Worm (Caenorhabditis elegans) whole organism, L2 larva: ENCODE data around the gene F11A5.16.

ENCODE experiments used
- C34F6.9 ChIP-seq: fragments of 150-350 bp; optimal IDR thresholded peaks from 2 replicates; lab custom pipeline; 2014; ENCODE audit warnings: missing biosample characterization, missing genetic modification characterization
- F13H6.1 ChIP-seq: sonication (generic microtip); optimal IDR thresholded peaks from 2 replicates; lab custom pipeline; 2016; ENCODE audit warnings: missing genetic modification characterization, missing compliant biosample characterization
- R02D3.7 ChIP-seq: fragments of 150-350 bp; optimal IDR thresholded peaks from 2 replicates; lab custom pipeline; 2014; ENCODE audit warnings: missing biosample characterization, missing genetic modification characterization
- Y55F3AM.14 ChIP-seq: fragments of 200-800 bp; sonication (Bioruptor generic); optimal IDR thresholded peaks from 2 replicates; lab custom pipeline; 2018; ENCODE audit warnings: mild to moderate bottlenecking, missing genetic modification characterization, missing compliant biosample characterization
- alr-1 ChIP-seq: fragments of 150-350 bp; optimal IDR thresholded peaks from 2 replicates; lab custom pipeline; 2014; ENCODE audit warnings: missing biosample characterization, missing genetic modification characterization
- aly-2 ChIP-seq: fragments of 150-350 bp; optimal IDR thresholded peaks from 2 replicates; lab custom pipeline; 2014; ENCODE audit warnings: missing biosample characterization, missing genetic modification characterization
- ama-1 ChIP-seq: fragments of 150-350 bp; optimal IDR thresholded peaks from 2 replicates; lab custom pipeline; 2018; ENCODE audit warnings: inconsistent platforms
- blmp-1 ChIP-seq: sonication (generic microtip); optimal IDR thresholded peaks from 2 replicates; lab custom pipeline; 2017; ENCODE audit warnings: missing genetic modification characterization, mild to moderate bottlenecking, missing compliant biosample characterization, antibody characterized with exemption, moderate library complexity; ENCODE audit not compliant: insufficient read depth
- ceh-16 ChIP-seq: fragments of 150-350 bp; optimal IDR thresholded peaks from 2 replicates; lab custom pipeline; 2014; ENCODE audit warnings: missing biosample characterization, missing genetic modification characterization
- ceh-82 ChIP-seq: fragments of 150-350 bp; optimal IDR thresholded peaks from 2 replicates; lab custom pipeline; 2014; ENCODE audit warnings: missing biosample characterization, missing genetic modification characterization
- crh-2 ChIP-seq: sonication (generic microtip); optimal IDR thresholded peaks from 2 replicates; lab custom pipeline; 2017; ENCODE audit warnings: missing biosample characterization, missing genetic modification characterization
- dmd-4 ChIP-seq: sonication (generic microtip); optimal IDR thresholded peaks from 2 replicates; lab custom pipeline; 2017; ENCODE audit warnings: missing biosample characterization, missing genetic modification characterization
- egl-27 ChIP-seq: sonication (generic microtip); optimal IDR thresholded peaks from 3 replicates; lab custom pipeline; 2017; ENCODE audit warnings: missing biosample characterization, missing genetic modification reagents, missing genetic modification characterization
- elt-1 ChIP-seq: fragments of 150-350 bp; optimal IDR thresholded peaks from 2 replicates; lab custom pipeline; 2014; ENCODE audit warnings: missing biosample characterization, missing genetic modification characterization
- fos-1 ChIP-seq: fragments of 150-350 bp; optimal IDR thresholded peaks from 2 replicates; lab custom pipeline; 2014; ENCODE audit warnings: missing biosample characterization, missing genetic modification characterization
- gmeb-1 ChIP-seq: fragments of 150-350 bp; optimal IDR thresholded peaks from 2 replicates; lab custom pipeline; 2014; ENCODE audit warnings: missing biosample characterization, missing genetic modification characterization
- lin-11 ChIP-seq: fragments of 150-350 bp; sonication (generic microtip); optimal IDR thresholded peaks from 2 replicates; lab custom pipeline; 2014; ENCODE audit warnings: missing biosample characterization, missing genetic modification characterization, inconsistent platforms, mixed read lengths
- lin-13 ChIP-seq: fragments of 150-350 bp; optimal IDR thresholded peaks from 2 replicates; lab custom pipeline; 2014; ENCODE audit warnings: missing biosample characterization, missing genetic modification reagents, missing genetic modification characterization
- lsy-2 ChIP-seq, 2 experiments: fragments of 150-350 bp in 1 of 2; sonication (generic microtip) in 1 of 2; optimal IDR thresholded peaks; 2 replicates each; lab custom pipeline; 2014 to 2017; ENCODE audit warnings: missing biosample characterization in 2 of 2, missing genetic modification characterization in 2 of 2
- mab-5 ChIP-seq: fragments of 150-350 bp; optimal IDR thresholded peaks from 2 replicates; lab custom pipeline; 2014; ENCODE audit warnings: missing biosample characterization, missing genetic modification characterization
- mbf-1 ChIP-seq: sonication (generic microtip); optimal IDR thresholded peaks from 2 replicates; lab custom pipeline; 2017; ENCODE audit warnings: missing biosample characterization, missing genetic modification characterization
- mdl-1 ChIP-seq, 2 experiments: fragments of 150-350 bp in 1 of 2; sonication (generic microtip) in 1 of 2; optimal IDR thresholded peaks; 2 replicates each; lab custom pipeline; 2017; ENCODE audit warnings: missing biosample characterization in 2 of 2, missing genetic modification characterization in 2 of 2
- nhr-10 ChIP-seq: sonication (generic microtip); optimal IDR thresholded peaks from 2 replicates; lab custom pipeline; 2017; ENCODE audit warnings: missing biosample characterization, missing genetic modification characterization
- nhr-11 ChIP-seq: fragments of 150-350 bp; optimal IDR thresholded peaks from 2 replicates; lab custom pipeline; 2014; ENCODE audit warnings: missing biosample characterization, missing genetic modification characterization
- nhr-129 ChIP-seq: fragments of 150-350 bp; optimal IDR thresholded peaks from 2 replicates; lab custom pipeline; 2014; ENCODE audit warnings: missing biosample characterization, missing genetic modification characterization
- nhr-21 ChIP-seq: fragments of 150-350 bp; optimal IDR thresholded peaks from 2 replicates; lab custom pipeline; 2014; ENCODE audit warnings: missing biosample characterization, missing genetic modification characterization
- nhr-23 ChIP-seq: fragments of 150-350 bp; optimal IDR thresholded peaks from 2 replicates; lab custom pipeline; 2014; ENCODE audit warnings: missing biosample characterization, missing genetic modification reagents, missing genetic modification characterization
- nhr-237 ChIP-seq: fragments of 150-350 bp; optimal IDR thresholded peaks from 2 replicates; lab custom pipeline; 2014; ENCODE audit warnings: missing biosample characterization, missing genetic modification characterization
- nhr-6 ChIP-seq: fragments of 150-350 bp; optimal IDR thresholded peaks from 2 replicates; lab custom pipeline; 2014; ENCODE audit warnings: missing biosample characterization, missing genetic modification characterization
- nhr-77 ChIP-seq: fragments of 150-350 bp; optimal IDR thresholded peaks from 2 replicates; lab custom pipeline; 2014; ENCODE audit warnings: missing biosample characterization, missing genetic modification characterization
- peb-1 ChIP-seq: fragments of 150-350 bp; optimal IDR thresholded peaks from 2 replicates; lab custom pipeline; 2014; ENCODE audit warnings: missing biosample characterization, missing genetic modification characterization
- sem-4 ChIP-seq: fragments of 150-350 bp; optimal IDR thresholded peaks from 2 replicates; lab custom pipeline; 2014; ENCODE audit warnings: missing biosample characterization, missing genetic modification reagents, missing genetic modification characterization
- sma-3 ChIP-seq: sonication (generic microtip); optimal IDR thresholded peaks from 2 replicates; lab custom pipeline; 2016; ENCODE audit warnings: missing genetic modification reagents, missing genetic modification characterization, missing compliant biosample characterization
- sma-9 ChIP-seq, 2 experiments: fragments of 150-350 bp in 1 of 2; sonication (generic microtip) in 1 of 2; optimal IDR thresholded peaks; 2 replicates each; lab custom pipeline; 2014 to 2016; ENCODE audit warnings: missing genetic modification characterization in 2 of 2, mild to moderate bottlenecking in 1 of 2, missing biosample characterization in 1 of 2, missing compliant biosample characterization in 1 of 2, missing genetic modification reagents in 1 of 2, moderate library complexity in 1 of 2
- snpc-4 ChIP-seq: fragments of 150-350 bp; optimal IDR thresholded peaks from 2 replicates; lab custom pipeline; 2014; ENCODE audit warnings: missing biosample characterization, missing genetic modification characterization
- unc-39 ChIP-seq: fragments of 150-350 bp; optimal IDR thresholded peaks from 2 replicates; lab custom pipeline; 2014; ENCODE audit warnings: missing biosample characterization, missing genetic modification characterization
- unc-55 ChIP-seq: fragments of 150-350 bp; sonication (generic microtip); optimal IDR thresholded peaks from 3 replicates; lab custom pipeline; 2014; ENCODE audit warnings: missing biosample characterization, missing genetic modification reagents, missing genetic modification characterization
- unc-62 ChIP-seq: fragments of 150-350 bp; optimal IDR thresholded peaks from 2 replicates; lab custom pipeline; 2014; ENCODE audit warnings: missing biosample characterization, missing genetic modification reagents, missing genetic modification characterization
- ztf-1 ChIP-seq: fragments of 200-800 bp; sonication (Bioruptor generic); conservative IDR thresholded peaks from 2 replicates; pipeline ENCODE4 v1.3.6; 2022; ENCODE audit warnings: missing genetic modification characterization, missing compliant biosample characterization
- ztf-11 ChIP-seq: sonication (generic microtip); optimal IDR thresholded peaks from 2 replicates; lab custom pipeline; 2017; ENCODE audit warnings: missing biosample characterization, missing genetic modification characterization
- ztf-4 ChIP-seq: fragments of 150-350 bp; optimal IDR thresholded peaks from 2 replicates; lab custom pipeline; 2014; ENCODE audit warnings: missing biosample characterization, missing genetic modification characterization

F11A5.16 gene

DNA sequence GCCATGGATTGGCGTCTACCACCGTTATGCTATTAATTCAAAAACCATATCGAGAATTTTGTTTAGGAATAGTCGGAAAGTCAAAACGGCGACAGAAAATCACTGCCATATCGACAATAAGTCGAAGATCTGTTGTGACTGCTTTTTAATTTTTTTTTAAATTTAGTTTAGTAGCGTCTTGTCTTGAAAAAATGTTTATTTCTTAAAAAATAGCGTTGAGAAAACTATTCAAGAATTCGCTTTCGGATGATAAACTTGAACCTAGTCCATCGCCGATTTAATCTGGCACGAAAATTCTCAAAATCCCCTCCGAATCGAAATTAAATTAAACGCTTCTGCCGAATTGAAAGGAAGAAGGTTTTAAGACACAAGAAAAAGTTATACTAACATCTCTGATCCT is 18.6 kb upstream of the F11A5.16 start, which contains the start of gene srh-279:
Gene srh-279 (plus strand): TSS at position 301 of the 400 bp plus-strand sequence.
- TF ChIP-seq sma-9 (GFP tag; optimal IDR thresholded peaks at IDR 0.05; lab: Kevin White, UChicago) (no peak), sma-9 (tag; optimal IDR thresholded peaks at IDR 0.05; lab: Kevin White, UChicago) (no peak), alr-1 (tag; lab: Kevin White, UChicago) (no peak), fos-1 (tag; lab: Kevin White, UChicago) (no peak), elt-1 (no peak), nhr-11 (no peak), snpc-4 (no peak), egl-27 (tag; lab: Kevin White, UChicago) (no peak), peb-1 (no peak), mdl-1 (tag; optimal IDR thresholded peaks at IDR 0.05; lab: Kevin White, UChicago) (no peak), crh-2 (tag; lab: Kevin White, UChicago) (no peak), aly-2 (tag; lab: Kevin White, UChicago) (no peak), nhr-77 (tag; lab: Kevin White, UChicago) (no peak), sma-3 (no peak), ztf-11 (tag; lab: Kevin White, UChicago) (no peak), lsy-2 (tag; optimal IDR thresholded peaks at IDR 0.05; lab: Kevin White, UChicago) (no peak), sem-4 (tag; lab: Kevin White, UChicago) (no peak), nhr-10 (tag; lab: Kevin White, UChicago) (no peak), Y55F3AM.14 (GFP tag; lab: Kevin White, UChicago) (no peak)

DNA sequence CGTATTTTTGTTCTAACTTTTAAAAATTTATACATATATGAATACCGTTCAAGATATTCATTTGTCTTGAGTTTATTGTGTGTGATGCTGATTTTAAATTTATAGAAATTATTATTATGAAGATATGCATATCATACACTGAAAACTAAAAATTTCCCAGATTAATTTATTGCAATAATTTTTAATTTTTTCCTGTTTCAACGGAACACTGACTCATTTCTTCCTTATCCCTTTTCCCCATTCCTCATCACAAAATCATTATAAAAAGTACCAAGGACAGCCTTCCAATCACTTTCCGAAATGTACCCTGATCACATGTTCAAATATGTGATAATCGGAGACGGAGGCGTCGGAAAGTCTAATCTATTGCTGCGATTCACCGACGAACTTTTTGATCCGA is 16.1 kb upstream of the F11A5.16 start, which contains the start of gene rabr-4:
Gene rabr-4 (plus strand): TSS at position 301 of the 400 bp plus-strand sequence.
- TF ChIP-seq ztf-11 (tag; lab: Kevin White, UChicago), result no peak
- TF ChIP-seq nhr-237, result no peak
- TF ChIP-seq mab-5, result no peak
- no peak for TF ChIP-seq lsy-2 (tag; optimal IDR thresholded peaks at IDR 0.05; lab: Kevin White, UChicago)
- no peak for TF ChIP-seq lin-11
- no peak for TF ChIP-seq blmp-1 (tag; lab: Kevin White, UChicago)
- no peak for TF ChIP-seq F13H6.1 (tag; lab: Kevin White, UChicago)
- no peak for TF ChIP-seq ceh-82
- no peak for TF ChIP-seq nhr-10 (tag; lab: Kevin White, UChicago)
- TF ChIP-seq unc-55 (GFP tag; lab: Kevin White, UChicago), result no peak
- TF ChIP-seq C34F6.9 (tag; lab: Kevin White, UChicago), result no peak
- no peak for TF ChIP-seq dmd-4
- TF ChIP-seq alr-1 (tag; lab: Kevin White, UChicago), result no peak
- TF ChIP-seq sma-3, result no peak
- TF ChIP-seq snpc-4, result no peak
- TF ChIP-seq ztf-1 (GFP tag; lab: Robert Waterston, UW), result no peak
- no peak for TF ChIP-seq mbf-1 (tag; lab: Kevin White, UChicago)
- no peak for TF ChIP-seq nhr-11
- no peak for TF ChIP-seq nhr-23 (tag; lab: Kevin White, UChicago)

DNA sequence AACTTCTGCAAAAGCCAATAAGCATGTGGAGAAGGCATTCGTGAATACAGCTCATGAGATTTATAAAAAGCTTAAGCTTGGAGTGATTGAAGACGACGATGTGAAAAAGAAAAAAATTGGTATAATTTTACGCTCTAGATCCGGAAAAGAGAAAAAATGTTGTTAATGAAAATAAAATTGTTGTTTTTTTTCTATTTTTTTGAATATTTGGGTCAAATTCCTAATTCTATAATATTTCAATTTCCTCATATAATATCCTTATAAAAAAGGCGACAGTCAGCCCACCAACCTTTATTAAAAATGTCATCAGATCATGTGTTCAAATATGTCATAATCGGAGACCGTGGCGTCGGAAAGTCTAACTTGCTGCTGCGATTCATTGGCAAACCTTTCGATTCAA is 15.4 kb upstream of the F11A5.16 start, which contains the start of gene rabr-3:
Gene rabr-3 (plus strand): TSS at position 301 of the 400 bp plus-strand sequence.
- TF ChIP-seq unc-62 (GFP tag; lab: Kevin White, UChicago) (no peak), ztf-1 (GFP tag; lab: Robert Waterston, UW) (no peak), Y55F3AM.14 (GFP tag; lab: Kevin White, UChicago) (no peak), dmd-4 (no peak), mab-5 (no peak), blmp-1 (tag; lab: Kevin White, UChicago) (no peak), F13H6.1 (tag; lab: Kevin White, UChicago) (no peak), gmeb-1 (tag; lab: Kevin White, UChicago) (no peak), sma-3 (no peak), peb-1 (no peak), alr-1 (tag; lab: Kevin White, UChicago) (no peak), nhr-129 (tag; lab: Kevin White, UChicago) (no peak), unc-39 (tag; lab: Kevin White, UChicago) (no peak), nhr-10 (tag; lab: Kevin White, UChicago) (no peak), lin-13 (GFP tag; lab: Kevin White, UChicago) (no peak), snpc-4 (no peak), ztf-11 (tag; lab: Kevin White, UChicago) (no peak), ceh-16 (tag; lab: Kevin White, UChicago) (no peak)

DNA sequence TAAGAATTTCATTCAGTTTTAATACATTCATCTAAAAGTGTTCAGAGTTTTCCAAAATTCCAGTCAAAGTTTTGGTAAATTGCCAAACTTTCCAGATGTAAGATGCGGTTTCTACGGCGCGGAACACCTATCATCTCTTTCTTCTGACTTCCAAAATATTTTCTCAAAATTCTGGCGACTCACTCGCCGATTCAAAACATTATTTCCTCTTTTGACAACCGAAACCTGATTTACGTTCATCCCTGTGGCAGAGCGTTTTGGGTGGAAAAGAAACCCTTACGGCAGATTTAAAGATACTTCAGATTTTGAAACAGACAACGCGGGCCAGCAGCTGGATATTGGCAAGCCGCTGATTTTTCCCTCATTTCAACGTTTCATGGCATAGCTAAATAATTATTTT is 12.7 kb upstream of the F11A5.16 start, which contains the start of gene F11A5.5:
Gene F11A5.5 (plus strand): TSS at position 301 of the 400 bp plus-strand sequence.
- TF ChIP-seq nhr-6 (tag; lab: Kevin White, UChicago) (no peak), ama-1 (lab: Kevin White, UChicago) (no peak), lin-11 (no peak), nhr-21 (tag; lab: Kevin White, UChicago) (no peak), alr-1 (tag; lab: Kevin White, UChicago) (no peak), fos-1 (tag; lab: Kevin White, UChicago) (no peak), lin-13 (GFP tag; lab: Kevin White, UChicago) (no peak), ztf-4 (tag; lab: Kevin White, UChicago) (no peak), R02D3.7 (tag; lab: Kevin White, UChicago) (no peak), ceh-82 (no peak), nhr-129 (tag; lab: Kevin White, UChicago) (no peak), Y55F3AM.14 (GFP tag; lab: Kevin White, UChicago) (no peak), lsy-2 (tag; optimal IDR thresholded peaks at IDR 0.05; lab: Kevin White, UChicago) (no peak), snpc-4 (no peak), sma-9 (GFP tag; optimal IDR thresholded peaks at IDR 0.05; lab: Kevin White, UChicago) (no peak), sma-9 (tag; optimal IDR thresholded peaks at IDR 0.05; lab: Kevin White, UChicago) (no peak), crh-2 (tag; lab: Kevin White, UChicago) (no peak), ceh-16 (tag; lab: Kevin White, UChicago) (no peak), F13H6.1 (tag; lab: Kevin White, UChicago) (no peak), unc-39 (tag; lab: Kevin White, UChicago) (no peak), mbf-1 (tag; lab: Kevin White, UChicago) (no peak)
